Fruit fly (Drosophila melanogaster) whole organism, embryonic: ENCODE results near the gene Mic26-27.

Source experiments
- CG10209 ChIP-seq: fragments of 200-800 bp; sonication (Bioruptor generic); optimal IDR thresholded peaks from 3 replicates; lab custom pipeline; 2017; ENCODE audit warnings: missing biosample characterization, mild to moderate bottlenecking, missing genetic modification characterization, missing genetic modification reagents
- CG13287 ChIP-seq: fragments of 200-800 bp; sonication (Bioruptor generic); IDR thresholded peaks from 2 replicates; pipeline ENCODE4 v1.3.6; 2022; ENCODE audit warnings: missing biosample characterization, missing genetic modification characterization; ENCODE audit not compliant: partially characterized antibody
- CG13424 ChIP-seq: fragments of 200-800 bp; sonication (Bioruptor generic); optimal IDR thresholded peaks from 2 replicates; lab custom pipeline; 2019; ENCODE audit warnings: missing biosample characterization, mild to moderate bottlenecking, missing genetic modification characterization, moderate library complexity
- CG16863 ChIP-seq: fragments of 200-800 bp; sonication (Bioruptor generic); optimal IDR thresholded peaks from 3 replicates; lab custom pipeline; 2016; ENCODE audit warnings: missing biosample characterization, missing genetic modification characterization
- CG3995 ChIP-seq: fragments of 200-800 bp; sonication (Bioruptor generic); optimal IDR thresholded peaks from 3 replicates; lab custom pipeline; 2016; ENCODE audit warnings: missing biosample characterization, missing genetic modification characterization
- CG4854 ChIP-seq: fragments of 200-800 bp; sonication (Bioruptor generic); optimal IDR thresholded peaks from 2 replicates; lab custom pipeline; 2016; ENCODE audit warnings: missing biosample characterization, missing genetic modification characterization, inconsistent platforms
- CG6765 ChIP-seq: fragments of 200-800 bp; sonication (Bioruptor generic); optimal IDR thresholded peaks from 3 replicates; lab custom pipeline; 2017; ENCODE audit warnings: missing biosample characterization, mild to moderate bottlenecking, missing genetic modification characterization
- CG7372 ChIP-seq: fragments of 200-800 bp; sonication (Bioruptor generic); IDR thresholded peaks from 2 replicates; pipeline ENCODE4 v1.3.6; 2022; ENCODE audit warnings: missing biosample characterization, missing genetic modification characterization
- CG7928 ChIP-seq: fragments of 200-800 bp; sonication (Bioruptor generic); optimal IDR thresholded peaks from 2 replicates; lab custom pipeline; 2017; ENCODE audit warnings: missing biosample characterization, mild to moderate bottlenecking, missing genetic modification characterization
- CG8765 ChIP-seq: fragments of 200-800 bp; sonication (Bioruptor generic); IDR thresholded peaks from 2 replicates; pipeline ENCODE4 v1.3.6; 2022; ENCODE audit warnings: missing biosample characterization, missing genetic modification characterization
- CHES-1-like ChIP-seq: fragments of 200-800 bp; sonication (Bioruptor generic); optimal IDR thresholded peaks from 2 replicates; lab custom pipeline; 2016; ENCODE audit warnings: missing biosample characterization, missing genetic modification characterization
- Deaf1 ChIP-seq: fragments of 200-800 bp; optimal IDR thresholded peaks from 3 replicates; lab custom pipeline; 2019; ENCODE audit warnings: missing biosample characterization, mild to moderate bottlenecking, missing genetic modification characterization, moderate library complexity
- Dek ChIP-seq: fragments of 200-800 bp; sonication (Bioruptor generic); optimal IDR thresholded peaks from 3 replicates; lab custom pipeline; 2019; ENCODE audit warnings: missing biosample characterization, mild to moderate bottlenecking, missing genetic modification characterization, moderate library complexity
- Dref ChIP-seq: fragments of 200-800 bp; sonication (Bioruptor generic); IDR thresholded peaks from 2 replicates; pipeline ENCODE4 v1.3.6; 2022; ENCODE audit warnings: missing biosample characterization, missing genetic modification characterization
- E2f1 ChIP-seq: fragments of 200-800 bp; sonication (Bioruptor generic); IDR thresholded peaks from 2 replicates; pipeline ENCODE4 v1.3.6; 2022; ENCODE audit warnings: missing biosample characterization, missing genetic modification characterization
- Ets97D ChIP-seq: fragments of 200-800 bp; sonication (Bioruptor generic); optimal IDR thresholded peaks from 3 replicates; lab custom pipeline; 2016; ENCODE audit warnings: missing biosample characterization, missing genetic modification characterization
- Hand ChIP-seq: fragments of 200-800 bp; sonication (Bioruptor generic); optimal IDR thresholded peaks from 2 replicates; lab custom pipeline; 2017; ENCODE audit warnings: mild to moderate bottlenecking, missing biosample characterization, missing genetic modification reagents, missing genetic modification characterization
- Hey ChIP-seq: fragments of 200-800 bp; sonication (Bioruptor generic); optimal IDR thresholded peaks from 3 replicates; lab custom pipeline; 2018; ENCODE audit warnings: missing biosample characterization, mild to moderate bottlenecking, missing genetic modification characterization
- Hr3 ChIP-seq: fragments of 200-800 bp; sonication (Bioruptor generic); optimal IDR thresholded peaks from 3 replicates; lab custom pipeline; 2016; ENCODE audit warnings: missing biosample characterization, missing genetic modification characterization
- NC2α ChIP-seq: fragments of 200-800 bp; sonication (Bioruptor generic); optimal IDR thresholded peaks from 2 replicates; lab custom pipeline; 2016; ENCODE audit warnings: missing biosample characterization, missing genetic modification characterization
- Nf-YA ChIP-seq: fragments of 200-800 bp; sonication (Bioruptor generic); IDR thresholded peaks from 2 replicates; pipeline ENCODE4 v1.3.6; 2022; ENCODE audit warnings: missing biosample characterization, missing genetic modification characterization
- NfI ChIP-seq: fragments of 200-800 bp; sonication (Bioruptor generic); optimal IDR thresholded peaks from 3 replicates; lab custom pipeline; 2018; ENCODE audit warnings: missing biosample characterization, mild to moderate bottlenecking, missing genetic modification characterization, moderate library complexity
- Ssrp ChIP-seq: fragments of 200-800 bp; sonication (Bioruptor generic); optimal IDR thresholded peaks from 2 replicates; lab custom pipeline; 2018; ENCODE audit warnings: missing biosample characterization, mild to moderate bottlenecking, missing genetic modification characterization, moderate library complexity
- bsh ChIP-seq, 2 experiments: fragments of 200-800 bp; sonication (Bioruptor generic); optimal IDR thresholded peaks; 2 replicates each; lab custom pipeline; 2017 to 2018; ENCODE audit warnings: mild to moderate bottlenecking in 2 of 2, missing biosample characterization in 2 of 2, missing genetic modification characterization in 2 of 2, moderate library complexity in 1 of 2
- cwo ChIP-seq: fragments of 200-800 bp; sonication (Bioruptor generic); optimal IDR thresholded peaks from 3 replicates; lab custom pipeline; 2017; ENCODE audit warnings: missing biosample characterization, missing genetic modification characterization, mild to moderate bottlenecking, moderate library complexity, missing genetic modification reagents
- dimm ChIP-seq: fragments of 200-800 bp; sonication (Bioruptor generic); IDR thresholded peaks from 2 replicates; pipeline ENCODE4 v1.3.6; 2022; ENCODE audit warnings: missing biosample characterization, missing genetic modification characterization
- disco-r ChIP-seq: fragments of 200-800 bp; sonication (Bioruptor generic); optimal IDR thresholded peaks from 2 replicates; lab custom pipeline; 2016; ENCODE audit warnings: missing biosample characterization, missing genetic modification characterization
- eyg ChIP-seq: fragments of 200-800 bp; sonication (Bioruptor generic); optimal IDR thresholded peaks from 3 replicates; lab custom pipeline; 2016; ENCODE audit warnings: missing biosample characterization, missing genetic modification characterization
- fd64A ChIP-seq: fragments of 200-800 bp; sonication (Bioruptor generic); optimal IDR thresholded peaks from 3 replicates; lab custom pipeline; 2018; ENCODE audit warnings: missing biosample characterization, mild to moderate bottlenecking, missing genetic modification characterization
- ftz-f1 ChIP-seq: fragments of 200-800 bp; sonication (Bioruptor generic); optimal IDR thresholded peaks from 2 replicates; lab custom pipeline; 2016; ENCODE audit warnings: missing biosample characterization, missing genetic modification characterization
- gfzf ChIP-seq: fragments of 200-800 bp; sonication (Bioruptor generic); optimal IDR thresholded peaks from 2 replicates; lab custom pipeline; 2016; ENCODE audit warnings: missing biosample characterization, mild to moderate bottlenecking, missing genetic modification characterization, moderate library complexity
- mam ChIP-seq: fragments of 200-800 bp; sonication (Bioruptor generic); optimal IDR thresholded peaks from 3 replicates; lab custom pipeline; 2016; ENCODE audit warnings: missing biosample characterization, missing genetic modification characterization
- mld ChIP-seq: fragments of 200-800 bp; sonication (Bioruptor generic); IDR thresholded peaks from 3 replicates; pipeline ENCODE4 v1.3.6; 2022; ENCODE audit warnings: missing biosample characterization, missing genetic modification characterization; ENCODE audit not compliant: partially characterized antibody
- oc ChIP-seq: fragments of 200-800 bp; sonication (Bioruptor generic); optimal IDR thresholded peaks from 2 replicates; lab custom pipeline; 2018; ENCODE audit warnings: missing biosample characterization, mild to moderate bottlenecking, missing genetic modification characterization, moderate library complexity
- pfk ChIP-seq: fragments of 200-800 bp; sonication (Bioruptor generic); optimal IDR thresholded peaks from 2 replicates; lab custom pipeline; 2018; ENCODE audit warnings: missing biosample characterization, mild to moderate bottlenecking, missing genetic modification characterization, moderate library complexity
- prd ChIP-seq, 3 experiments: fragments of >200 bp in 2 of 3; fragments of 200-800 bp in 1 of 3; sonication (Bioruptor generic) in 1 of 3; optimal IDR thresholded peaks in 2 of 3; IDR thresholded peaks in 1 of 3; 2 replicates in 2 of 3; 3 replicates in 1 of 3; pipeline versions ENCODE4 v1.3.6 to Lab custom; 2017 to 2022; ENCODE audit warnings: missing biosample characterization in 1 of 3, missing genetic modification characterization in 1 of 3
- pum ChIP-seq: fragments of 200-800 bp; sonication (Bioruptor generic); optimal IDR thresholded peaks from 2 replicates; lab custom pipeline; 2016; ENCODE audit warnings: missing biosample characterization, missing genetic modification characterization
- pzg ChIP-seq: fragments of 200-800 bp; sonication (Bioruptor generic); optimal IDR thresholded peaks from 3 replicates; lab custom pipeline; 2018; ENCODE audit warnings: missing biosample characterization, mild to moderate bottlenecking, missing genetic modification characterization, moderate library complexity
- schlank ChIP-seq: fragments of 200-800 bp; sonication (Bioruptor generic); optimal IDR thresholded peaks from 2 replicates; lab custom pipeline; 2018; ENCODE audit warnings: missing biosample characterization, mild to moderate bottlenecking, missing genetic modification characterization
- sna ChIP-seq: fragments of 200-800 bp; sonication (Bioruptor generic); IDR thresholded peaks from 2 replicates; pipeline ENCODE4 v1.3.6; 2022; ENCODE audit warnings: missing biosample characterization, missing genetic modification characterization; ENCODE audit not compliant: partially characterized antibody
- sr ChIP-seq: fragments of 200-800 bp; sonication (Bioruptor generic); IDR thresholded peaks from 3 replicates; pipeline ENCODE4 v1.3.6; 2022; ENCODE audit warnings: missing biosample characterization, missing genetic modification characterization
- ssp ChIP-seq: fragments of 200-800 bp; sonication (Bioruptor generic); IDR thresholded peaks from 2 replicates; pipeline ENCODE4 v1.3.6; 2022; ENCODE audit warnings: missing biosample characterization, missing genetic modification characterization
- stc ChIP-seq: fragments of 200-800 bp; sonication (Bioruptor generic); IDR thresholded peaks from 2 replicates; pipeline ENCODE4 v1.3.6; 2022; ENCODE audit warnings: missing biosample characterization, missing genetic modification characterization
- tio ChIP-seq: fragments of 200-800 bp; sonication (Bioruptor generic); optimal IDR thresholded peaks from 2 replicates; lab custom pipeline; 2017; ENCODE audit warnings: missing biosample characterization, missing genetic modification characterization, inconsistent platforms
- tll ChIP-seq, 2 experiments: fragments of 200-800 bp in 1 of 2; fragments of >200 bp in 1 of 2; sonication (Bioruptor generic) in 1 of 2; optimal IDR thresholded peaks; 2 replicates each; lab custom pipeline; 2017 to 2019; ENCODE audit warnings: missing biosample characterization in 2 of 2, missing genetic modification characterization in 2 of 2, mild to moderate bottlenecking in 1 of 2, moderate library complexity in 1 of 2
- wdn ChIP-seq: fragments of 200-800 bp; sonication (Bioruptor generic); IDR thresholded peaks from 2 replicates; pipeline ENCODE4 v1.3.6; 2022; ENCODE audit warnings: missing biosample characterization, missing genetic modification characterization
- zen2 ChIP-seq: fragments of 200-800 bp; sonication (Bioruptor generic); IDR thresholded peaks from 3 replicates; pipeline ENCODE4 v1.3.6; 2022; ENCODE audit warnings: missing biosample characterization, missing genetic modification characterization; ENCODE audit not compliant: partially characterized antibody

The Mic26-27 gene

dm6 chr3R:16099268-16100240 lies 47.1 kb downstream of the Mic26-27 start (continued):
- TF ChIP-seq CG13424 (tag; lab: Kevin White, UChicago) (no peak), wdn (no peak), Hr3 (GFP tag; lab: Kevin White, UChicago) (no peak), gfzf (no peak), tio (GFP tag; lab: Kevin White, UChicago) (no peak), CG8765 (GFP tag; lab: Robert Waterston, UW) (peak; percentile 35; the same call in 1 of the 2 replicates), pzg (GFP tag; lab: Kevin White, UChicago) (peak; percentile 33), CG16863 (GFP tag; lab: Kevin White, UChicago) (no peak), pum (no peak), zen2 (peak; percentile 5; the same call in 1 of the 3 replicates), Hand (GFP tag; lab: Kevin White, UChicago) (no peak), fd64A (peak; percentile 4), Deaf1 (tag; lab: Kevin White, UChicago) (no peak), sr (peak; percentile 93), dimm (GFP tag; lab: Robert Waterston, UW) (no peak), cwo (peak; percentile 51), CG6765 (GFP tag; lab: Kevin White, UChicago) (no peak), Dek (no peak), schlank (no peak), mld (GFP tag; lab: Robert Waterston, UW) (no peak), CHES-1-like (GFP tag; lab: Kevin White, UChicago) (peak; percentile 83), prd (optimal IDR thresholded peaks at IDR 0.05; lab: Kevin White, UChicago) (no peak), prd (GFP tag; IDR thresholded peaks at IDR 0.05; lab: Robert Waterston, UW) (peak; percentile 45; the same call in 1 of the 3 replicates), tll (GFP tag; optimal IDR thresholded peaks at IDR 0.05; lab: Kevin White, UChicago) (peak in 1 of 2 experiments; percentile 63), ssp (GFP tag; lab: Robert Waterston, UW) (no peak), Dref (GFP tag; lab: Robert Waterston, UW) (peak; percentile 33; the same call in 1 of the 2 replicates), ftz-f1 (peak; percentile 75), sna (peak; percentile 17; the same call in 1 of the 2 replicates), NfI (no peak), CG10209 (GFP tag; lab: Kevin White, UChicago) (no peak), CG7372 (GFP tag; lab: Robert Waterston, UW) (no peak), CG4854 (GFP tag; lab: Kevin White, UChicago) (no peak), stc (peak; percentile 16; the same call in 1 of the 2 replicates), disco-r (GFP tag; lab: Kevin White, UChicago) (no peak), NC2α (GFP tag; lab: Kevin White, UChicago) (peak; percentile 10), oc (tag; lab: Kevin White, UChicago) (peak; percentile 25), Ssrp (no peak), Ets97D (peak; percentile 27), CG7928 (GFP tag; lab: Kevin White, UChicago) (no peak), eyg (no peak), Hey (tag; lab: Kevin White, UChicago) (peak; percentile 92), CG13287 (GFP tag; lab: Robert Waterston, UW) (no peak; the same call in 1 of the 2 replicates), CG3995 (no peak), pfk (GFP tag; lab: Kevin White, UChicago) (no peak), mam (peak; percentile 29), E2f1 (no peak), bsh (GFP tag; optimal IDR thresholded peaks at IDR 0.05; lab: Kevin White, UChicago) (peak in 1 of 2 experiments; percentile 12), Nf-YA (GFP tag; lab: Robert Waterston, UW) (no peak)
